Worm (Caenorhabditis elegans) whole organism, early embryonic: ENCODE measurements around the gene prx-5.

Experiments used
- B0310.2 ChIP-seq: sonication (generic microtip); optimal IDR thresholded peaks from 2 replicates; lab custom pipeline; 2016; ENCODE audit warnings: mild to moderate bottlenecking, missing genetic modification characterization, missing compliant biosample characterization
- F13C5.2 ChIP-seq: sonication (generic microtip); optimal IDR thresholded peaks from 2 replicates; lab custom pipeline; 2017; ENCODE audit warnings: mild to moderate bottlenecking, missing genetic modification characterization, inconsistent platforms, missing compliant biosample characterization
- aly-1 ChIP-seq: sonication (generic microtip); optimal IDR thresholded peaks from 2 replicates; lab custom pipeline; 2016; ENCODE audit warnings: missing genetic modification characterization, missing compliant biosample characterization
- ama-1 ChIP-seq: fragments of 150-350 bp; optimal IDR thresholded peaks from 2 replicates; lab custom pipeline; 2014
- ceh-13 ChIP-seq: fragments of 200-800 bp; sonication (Bioruptor generic); optimal IDR thresholded peaks from 2 replicates; lab custom pipeline; 2018; ENCODE audit warnings: mild to moderate bottlenecking, missing genetic modification characterization, missing compliant biosample characterization
- hmbx-1 ChIP-seq: sonication (generic microtip); optimal IDR thresholded peaks from 2 replicates; lab custom pipeline; 2016; ENCODE audit warnings: mild to moderate bottlenecking, missing genetic modification characterization, missing compliant biosample characterization
- hnd-1 ChIP-seq: sonication (generic microtip); optimal IDR thresholded peaks from 2 replicates; lab custom pipeline; 2016; ENCODE audit warnings: missing genetic modification characterization, missing compliant biosample characterization
- scrt-1 ChIP-seq: fragments of 200-800 bp; sonication (Bioruptor generic); IDR thresholded peaks from 2 replicates; pipeline ENCODE4 v1.3.6; 2022; ENCODE audit warnings: missing genetic modification characterization, missing compliant biosample characterization
- tbx-37 ChIP-seq: fragments of 200-800 bp; sonication (Bioruptor generic); conservative IDR thresholded peaks from 2 replicates; pipeline ENCODE4 v1.3.6; 2022; ENCODE audit warnings: missing genetic modification reagents, missing genetic modification characterization, missing compliant biosample characterization
- tra-4 ChIP-seq: sonication (generic microtip); optimal IDR thresholded peaks from 2 replicates; lab custom pipeline; 2017; ENCODE audit warnings: missing genetic modification characterization, missing compliant biosample characterization

DNA sequence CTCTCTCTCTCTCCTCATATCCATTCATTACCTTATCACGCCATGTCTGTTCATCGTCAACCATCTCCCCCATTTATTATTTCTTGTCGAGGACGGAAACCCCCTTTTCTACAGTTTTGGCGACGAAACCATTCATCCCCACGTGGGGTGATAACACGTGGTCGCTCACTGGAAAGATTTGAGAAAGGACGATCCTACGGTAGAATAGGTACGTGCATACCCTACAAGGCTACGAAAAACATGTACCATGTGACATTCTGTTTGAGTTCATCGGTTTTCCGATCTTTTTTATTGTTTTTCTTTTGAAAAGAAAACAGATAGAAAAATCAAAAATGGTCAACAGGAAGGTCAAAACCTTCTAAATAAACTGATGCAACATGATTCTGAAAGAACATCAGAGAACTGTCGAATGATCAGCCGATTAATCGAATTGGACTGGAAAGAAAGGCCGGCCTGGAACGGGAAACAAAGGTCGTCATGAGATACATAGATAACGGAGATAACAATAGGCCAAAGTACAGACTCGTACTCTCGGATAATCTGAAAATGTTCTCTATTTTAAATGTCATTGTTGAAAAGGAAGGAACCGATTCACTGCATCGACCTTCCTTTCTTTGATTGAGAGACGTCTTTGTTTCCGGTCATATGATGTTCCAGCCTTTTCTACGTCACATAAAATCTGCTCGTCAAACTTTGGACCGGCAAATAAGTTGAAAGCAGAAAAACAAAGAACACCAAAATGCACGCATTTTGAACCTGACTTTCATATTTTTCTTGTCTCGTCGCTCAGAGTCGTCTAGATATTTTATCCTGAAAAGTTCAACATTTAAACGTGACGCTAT lies 37.6 kb downstream of the prx-5 start:
- no peak for TF ChIP-seq scrt-1 (GFP tag; lab: Robert Waterston, UW)
- no peak for TF ChIP-seq F13C5.2 (tag; lab: Kevin White, UChicago)
- no peak for TF ChIP-seq hnd-1 (tag; lab: Kevin White, UChicago)
- no peak for TF ChIP-seq ama-1
- TF ChIP-seq ceh-13: no peak
- TF ChIP-seq tbx-37 (GFP tag; lab: Robert Waterston, UW): no peak
- TF ChIP-seq aly-1 (tag; lab: Kevin White, UChicago): no peak
- no peak for TF ChIP-seq tra-4 (tag; lab: Kevin White, UChicago)
- TF ChIP-seq hmbx-1 (tag; lab: Kevin White, UChicago): no peak
- no peak for TF ChIP-seq B0310.2 (tag; lab: Kevin White, UChicago)
